Worm (Caenorhabditis elegans) whole organism, late embryonic: ENCODE data around the gene zip-7.

ENCODE experiments used
- T23F11.4 ChIP-seq: fragments of 200-800 bp; sonication (Bioruptor generic); optimal IDR thresholded peaks from 2 replicates; lab custom pipeline; 2018; ENCODE audit warnings: mild to moderate bottlenecking, missing genetic modification characterization, missing compliant biosample characterization
- ama-1 ChIP-seq: fragments of 150-350 bp; optimal IDR thresholded peaks from 2 replicates; lab custom pipeline; 2014
- dve-1 ChIP-seq: sonication (generic microtip); optimal IDR thresholded peaks from 2 replicates; lab custom pipeline; 2017; ENCODE audit warnings: antibody characterized with exemption, mild to moderate bottlenecking, missing genetic modification characterization, missing compliant biosample characterization
- nhr-11 ChIP-seq: fragments of 150-350 bp; optimal IDR thresholded peaks from 2 replicates; lab custom pipeline; 2014; ENCODE audit warnings: missing biosample characterization, missing genetic modification characterization
- pax-1 ChIP-seq: fragments of 150-350 bp; optimal IDR thresholded peaks from 2 replicates; lab custom pipeline; 2014; ENCODE audit warnings: missing biosample characterization, missing genetic modification characterization
- pha-2 ChIP-seq: sonication (generic microtip); optimal IDR thresholded peaks from 2 replicates; lab custom pipeline; 2017; ENCODE audit warnings: mild to moderate bottlenecking, missing genetic modification characterization, missing compliant biosample characterization
- pha-4 ChIP-seq: fragments of 150-350 bp; optimal IDR thresholded peaks from 2 replicates; lab custom pipeline; 2018; ENCODE audit warnings: missing biosample characterization, missing genetic modification reagents, missing genetic modification characterization
- ref-2 ChIP-seq: sonication (generic microtip); optimal IDR thresholded peaks from 2 replicates; lab custom pipeline; 2016; ENCODE audit warnings: missing genetic modification characterization, missing compliant biosample characterization

DNA sequence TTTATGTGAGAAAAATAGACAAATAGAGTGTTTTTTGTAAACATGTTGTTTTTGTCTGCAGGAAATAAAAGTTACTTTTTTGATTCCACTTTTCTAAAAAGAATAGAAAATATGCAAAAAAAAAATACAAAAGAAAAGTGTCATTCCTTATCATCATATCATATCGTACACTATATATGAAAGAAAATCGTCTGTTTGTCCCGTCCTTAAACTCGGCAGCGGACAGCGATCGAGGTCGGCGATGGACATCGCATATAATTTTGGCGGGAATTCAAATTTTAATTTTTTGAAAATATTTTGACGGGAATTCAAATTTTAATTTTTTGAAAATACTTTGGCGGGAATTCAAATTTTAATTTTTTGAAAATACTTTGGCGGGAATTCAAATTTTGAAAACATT, 33.9 kb downstream of the zip-7 start:
- TF ChIP-seq pha-2 (no peak), nhr-11 (tag; lab: Kevin White, UChicago) (no peak), ama-1 (no peak), dve-1 (tag; lab: Kevin White, UChicago) (no peak), ref-2 (tag; lab: Kevin White, UChicago) (no peak), T23F11.4 (GFP tag; lab: Kevin White, UChicago) (no peak), pha-4 (tag; lab: Kevin White, UChicago) (no peak), pax-1 (tag; lab: Kevin White, UChicago) (no peak)
